Worm (Caenorhabditis elegans) whole organism, late embryonic: Measurements from ENCODE around the gene ZK1307.2.

Source experiments
- K09A11.1 ChIP-seq: sonication (generic microtip); optimal IDR thresholded peaks from 2 replicates; lab custom pipeline; 2017; ENCODE audit warnings: antibody characterized with exemption, mild to moderate bottlenecking, missing genetic modification characterization, missing compliant biosample characterization; ENCODE audit not compliant: insufficient read depth
- T23F11.4 ChIP-seq: fragments of 200-800 bp; sonication (Bioruptor generic); optimal IDR thresholded peaks from 2 replicates; lab custom pipeline; 2018; ENCODE audit warnings: mild to moderate bottlenecking, missing genetic modification characterization, missing compliant biosample characterization
- ahr-1 ChIP-seq: sonication (generic microtip); optimal IDR thresholded peaks from 2 replicates; lab custom pipeline; 2016; ENCODE audit warnings: missing genetic modification characterization, missing compliant biosample characterization
- ama-1 ChIP-seq: fragments of 150-350 bp; optimal IDR thresholded peaks from 2 replicates; lab custom pipeline; 2014
- ceh-14 ChIP-seq: sonication (generic microtip); optimal IDR thresholded peaks from 2 replicates; lab custom pipeline; 2016; ENCODE audit warnings: missing genotype, missing genetic modification characterization, missing compliant biosample characterization
- ceh-18 ChIP-seq: sonication (generic microtip); optimal IDR thresholded peaks from 2 replicates; lab custom pipeline; 2016; ENCODE audit warnings: missing genetic modification characterization, missing compliant biosample characterization
- ceh-19 ChIP-seq: fragments of 200-800 bp; sonication (Bioruptor generic); optimal IDR thresholded peaks from 2 replicates; lab custom pipeline; 2018; ENCODE audit warnings: mild to moderate bottlenecking, missing genetic modification characterization, missing compliant biosample characterization
- ceh-2 ChIP-seq: sonication (generic microtip); optimal IDR thresholded peaks from 2 replicates; lab custom pipeline; 2016; ENCODE audit warnings: missing genotype, missing genetic modification characterization, missing compliant biosample characterization
- ceh-22 ChIP-seq: sonication (generic microtip); optimal IDR thresholded peaks from 2 replicates; lab custom pipeline; 2017; ENCODE audit warnings: missing biosample characterization, missing genetic modification characterization
- ceh-30 ChIP-seq: fragments of 150-350 bp; optimal IDR thresholded peaks from 2 replicates; lab custom pipeline; 2014; ENCODE audit warnings: missing biosample characterization, missing genetic modification characterization
- ceh-34 ChIP-seq: sonication (generic microtip); optimal IDR thresholded peaks from 2 replicates; lab custom pipeline; 2016; ENCODE audit warnings: mild to moderate bottlenecking, missing genetic modification characterization, missing compliant biosample characterization
- ceh-45 ChIP-seq: fragments of 200-800 bp; sonication (Bioruptor generic); IDR thresholded peaks from 2 replicates; pipeline ENCODE4 v1.3.6; 2022; ENCODE audit warnings: missing genetic modification reagents, missing genetic modification characterization, missing compliant biosample characterization
- ceh-48 ChIP-seq: sonication (generic microtip); optimal IDR thresholded peaks from 2 replicates; lab custom pipeline; 2016; ENCODE audit warnings: missing genetic modification characterization, inconsistent platforms, missing compliant biosample characterization
- ceh-6 ChIP-seq: fragments of 200-800 bp; sonication (Bioruptor generic); optimal IDR thresholded peaks from 2 replicates; lab custom pipeline; 2018; ENCODE audit warnings: mild to moderate bottlenecking, missing genetic modification characterization, missing compliant biosample characterization
- che-1 ChIP-seq: sonication (generic microtip); optimal IDR thresholded peaks from 2 replicates; lab custom pipeline; 2016; ENCODE audit warnings: mild to moderate bottlenecking, missing genetic modification characterization, missing compliant biosample characterization
- dve-1 ChIP-seq: sonication (generic microtip); optimal IDR thresholded peaks from 2 replicates; lab custom pipeline; 2017; ENCODE audit warnings: antibody characterized with exemption, mild to moderate bottlenecking, missing genetic modification characterization, missing compliant biosample characterization
- elt-2 ChIP-seq: sonication (generic microtip); optimal IDR thresholded peaks from 2 replicates; lab custom pipeline; 2016; ENCODE audit warnings: missing genetic modification reagents, missing genetic modification characterization, missing compliant biosample characterization
- ets-4 ChIP-seq: sonication (generic microtip); optimal IDR thresholded peaks from 2 replicates; lab custom pipeline; 2016; ENCODE audit warnings: missing genetic modification characterization, missing compliant biosample characterization
- fax-1 ChIP-seq: sonication (generic microtip); optimal IDR thresholded peaks from 2 replicates; lab custom pipeline; 2016; ENCODE audit warnings: missing genotype, missing genetic modification characterization, missing compliant biosample characterization
- fkh-10 ChIP-seq: fragments of 150-350 bp; optimal IDR thresholded peaks from 2 replicates; lab custom pipeline; 2014; ENCODE audit warnings: missing biosample characterization, missing genetic modification reagents, missing genetic modification characterization
- hlh-6 ChIP-seq: sonication (generic microtip); optimal IDR thresholded peaks from 2 replicates; lab custom pipeline; 2016; ENCODE audit warnings: missing genotype, missing genetic modification characterization, missing compliant biosample characterization
- madf-2 ChIP-seq: sonication (generic microtip); optimal IDR thresholded peaks from 2 replicates; lab custom pipeline; 2017; ENCODE audit warnings: missing genetic modification characterization, missing compliant biosample characterization
- mec-3 ChIP-seq: sonication (generic microtip); optimal IDR thresholded peaks from 2 replicates; lab custom pipeline; 2016; ENCODE audit warnings: borderline replicate concordance, missing genetic modification characterization, missing compliant biosample characterization
- nfya-1 ChIP-seq: sonication (generic microtip); optimal IDR thresholded peaks from 2 replicates; lab custom pipeline; 2017; ENCODE audit warnings: missing genetic modification characterization, mild to moderate bottlenecking, missing compliant biosample characterization, antibody characterized with exemption, moderate library complexity
- nhr-11 ChIP-seq: fragments of 150-350 bp; optimal IDR thresholded peaks from 2 replicates; lab custom pipeline; 2014; ENCODE audit warnings: missing biosample characterization, missing genetic modification characterization
- nhr-232 ChIP-seq: sonication (generic microtip); optimal IDR thresholded peaks from 2 replicates; lab custom pipeline; 2016; ENCODE audit warnings: missing genetic modification characterization, missing compliant biosample characterization
- odd-2 ChIP-seq: sonication (generic microtip); optimal IDR thresholded peaks from 2 replicates; lab custom pipeline; 2017; ENCODE audit warnings: antibody characterized with exemption, mild to moderate bottlenecking, missing genetic modification characterization, missing compliant biosample characterization
- pat-9 ChIP-seq: fragments of 200-800 bp; sonication (Bioruptor generic); optimal IDR thresholded peaks from 2 replicates; lab custom pipeline; 2018; ENCODE audit warnings: mild to moderate bottlenecking, missing genetic modification characterization, moderate library complexity, missing compliant biosample characterization
- pha-2 ChIP-seq: sonication (generic microtip); optimal IDR thresholded peaks from 2 replicates; lab custom pipeline; 2017; ENCODE audit warnings: mild to moderate bottlenecking, missing genetic modification characterization, missing compliant biosample characterization
- rnt-1 ChIP-seq: sonication (generic microtip); optimal IDR thresholded peaks from 2 replicates; lab custom pipeline; 2016; ENCODE audit warnings: missing genetic modification characterization, missing compliant biosample characterization
- sox-4 ChIP-seq: sonication (generic microtip); optimal IDR thresholded peaks from 2 replicates; lab custom pipeline; 2017; ENCODE audit warnings: mild to moderate bottlenecking, missing genetic modification characterization, inconsistent platforms, missing compliant biosample characterization
- unc-42 ChIP-seq: sonication (generic microtip); optimal IDR thresholded peaks from 2 replicates; lab custom pipeline; 2016; ENCODE audit warnings: missing genotype, missing genetic modification characterization, missing compliant biosample characterization
- unc-55 ChIP-seq: sonication (generic microtip); optimal IDR thresholded peaks from 2 replicates; lab custom pipeline; 2017; ENCODE audit warnings: missing biosample characterization, missing genetic modification reagents, missing genetic modification characterization
- unc-86 ChIP-seq: sonication (generic microtip); optimal IDR thresholded peaks from 2 replicates; lab custom pipeline; 2016; ENCODE audit warnings: missing genetic modification characterization, missing compliant biosample characterization
- zip-5 ChIP-seq: sonication (generic microtip); optimal IDR thresholded peaks from 2 replicates; lab custom pipeline; 2016; ENCODE audit warnings: missing genetic modification characterization, missing compliant biosample characterization

ZK1307.2 gene

ce11 chrII:9644940-9645634, 8.7 kb downstream of the ZK1307.2 start:
- no peak for TF ChIP-seq madf-2 (tag; lab: Kevin White, UChicago)
- peak; percentile 46 for TF ChIP-seq elt-2 (tag; lab: Kevin White, UChicago)
- peak; percentile 39 for TF ChIP-seq unc-55 (GFP tag; lab: Kevin White, UChicago)
- TF ChIP-seq rnt-1 (tag; lab: Kevin White, UChicago): peak; percentile 77
- TF ChIP-seq, all 69 proteins: peak for 3

DNA sequence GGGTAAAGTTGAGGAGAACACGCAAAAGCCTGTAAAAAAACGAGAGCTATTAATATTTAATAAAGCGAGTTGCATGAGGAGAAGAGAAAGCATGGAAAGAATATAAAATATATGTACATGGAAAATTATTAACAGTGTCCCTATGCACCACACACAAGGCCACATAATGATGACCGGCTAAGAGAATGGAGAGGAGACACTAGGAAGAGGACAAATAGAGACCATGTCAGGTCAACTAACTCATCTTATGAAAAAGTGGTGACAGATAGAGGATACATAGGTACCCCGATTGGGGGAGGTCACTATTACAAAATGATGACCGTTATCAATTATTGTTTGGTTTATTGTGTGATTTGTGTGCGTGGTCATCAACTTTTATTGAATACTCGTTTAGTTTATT, 9.3 kb downstream of the ZK1307.2 start, which contains the start of gene fzr-1:
Gene fzr-1 (minus strand): TSS at position 29 of the 400 bp plus-strand sequence.
- no peak for TF ChIP-seq pat-9 (tag; lab: Kevin White, UChicago)
- no peak for TF ChIP-seq nfya-1
- TF ChIP-seq elt-2 (tag; lab: Kevin White, UChicago): peak; percentile 16
- TF ChIP-seq fax-1 (tag; lab: Kevin White, UChicago): no peak
- no peak for TF ChIP-seq unc-42

DNA sequence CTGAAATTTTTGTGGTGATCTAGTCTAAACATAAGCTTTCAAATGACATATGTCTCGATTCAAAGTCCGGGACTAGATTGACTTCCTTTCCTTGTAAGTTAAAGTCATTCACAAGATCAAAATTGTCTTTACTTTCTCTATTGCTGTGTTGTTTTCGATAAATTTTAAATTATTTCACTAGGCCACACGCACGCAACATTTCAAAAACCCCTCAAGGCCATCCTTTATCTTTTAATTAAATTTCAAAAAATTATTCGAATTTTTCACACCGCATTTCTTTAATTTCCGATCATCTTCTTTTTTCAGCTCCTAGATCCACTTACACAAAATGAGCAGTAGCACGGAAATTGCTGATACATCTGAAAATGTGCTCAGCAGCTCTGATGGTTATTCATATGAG, 17.5 kb downstream of the ZK1307.2 start, which contains the start of gene ZK1307.7:
Gene ZK1307.7 (plus strand): TSS at position 301 of the 400 bp plus-strand sequence.
- TF ChIP-seq ceh-48 (no peak), che-1 (tag; lab: Kevin White, UChicago) (no peak), fkh-10 (no peak), ahr-1 (tag; lab: Kevin White, UChicago) (no peak), nhr-232 (tag; lab: Kevin White, UChicago) (no peak), mec-3 (tag; lab: Kevin White, UChicago) (no peak), dve-1 (tag; lab: Kevin White, UChicago) (no peak), nhr-11 (no peak), ceh-6 (GFP tag; lab: Kevin White, UChicago) (no peak), ceh-14 (no peak), ceh-18 (tag; lab: Kevin White, UChicago) (no peak), T23F11.4 (GFP tag; lab: Kevin White, UChicago) (no peak)

DNA sequence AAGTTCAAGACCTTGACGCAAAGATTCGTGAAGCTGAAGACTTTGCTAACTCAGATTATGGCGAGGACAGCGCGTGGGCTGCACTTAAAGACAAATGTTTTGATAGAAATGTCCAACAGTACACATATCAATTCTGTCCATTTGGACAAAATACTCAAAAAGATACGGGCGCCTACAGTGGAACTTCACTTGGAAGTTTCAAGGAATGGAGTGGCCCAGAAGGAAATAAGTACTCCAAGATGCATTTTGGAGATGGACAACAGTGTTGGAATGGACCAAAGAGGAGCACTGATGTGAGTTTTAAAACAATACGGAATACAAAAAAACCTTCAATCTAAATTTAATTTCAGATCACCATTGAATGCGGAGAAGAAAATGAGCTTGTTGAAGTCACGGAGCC, 27.8 kb downstream of the ZK1307.2 start:
- no peak for TF ChIP-seq ama-1 (lab: Kevin White, UChicago)
- no peak for TF ChIP-seq pha-2 (tag; lab: Kevin White, UChicago)
- TF ChIP-seq ceh-22 (tag; lab: Kevin White, UChicago): no peak

ce11 chrII:9624110-9624695, 29.5 kb downstream of the ZK1307.2 start, which contains the start of the genes dnj-20 and ZK1307.8:
Gene dnj-20, minus strand, starts transcription at chrII:9624176.
Gene ZK1307.8, plus strand, starts transcription at chrII:9624613.
- TF ChIP-seq elt-2 (tag; lab: Kevin White, UChicago) (peak; percentile 9), ceh-22 (tag; lab: Kevin White, UChicago) (no peak), che-1 (tag; lab: Kevin White, UChicago) (no peak)

DNA sequence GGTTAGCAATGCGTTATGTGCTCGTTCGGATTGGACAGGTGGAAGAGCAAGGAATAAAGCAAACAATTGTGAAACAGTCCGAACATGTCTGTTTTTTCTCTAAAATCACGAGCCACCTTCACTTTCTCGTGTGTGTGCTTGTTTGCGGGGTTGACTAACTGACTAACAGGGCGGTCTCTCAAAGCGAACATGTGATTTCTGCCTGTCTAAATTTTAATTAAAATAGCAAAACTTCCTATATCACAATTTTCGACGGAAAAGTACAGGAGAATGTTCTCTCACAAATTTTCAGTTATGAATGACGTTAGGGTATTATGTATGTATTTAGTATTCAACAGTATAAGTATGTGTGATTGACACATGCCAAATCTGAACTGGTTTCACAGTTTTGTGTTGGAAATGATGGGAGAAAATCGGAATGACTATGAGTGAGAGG, 31.8 kb downstream of the ZK1307.2 start:
- TF ChIP-seq ceh-30 (tag; lab: Kevin White, UChicago) (no peak), ahr-1 (tag; lab: Kevin White, UChicago) (no peak), pha-2 (tag; lab: Kevin White, UChicago) (no peak), zip-5 (tag; lab: Kevin White, UChicago) (no peak), ceh-45 (no peak), ceh-18 (tag; lab: Kevin White, UChicago) (no peak), ceh-2 (tag; lab: Kevin White, UChicago) (no peak), sox-4 (tag; lab: Kevin White, UChicago) (no peak), elt-2 (tag; lab: Kevin White, UChicago) (no peak), hlh-6 (no peak), ceh-14 (no peak), odd-2 (tag; lab: Kevin White, UChicago) (no peak), unc-86 (tag; lab: Kevin White, UChicago) (no peak), ets-4 (no peak), ceh-34 (tag; lab: Kevin White, UChicago) (no peak), ceh-19 (GFP tag; lab: Kevin White, UChicago) (no peak), K09A11.1 (tag; lab: Kevin White, UChicago) (no peak)
